Worm (Caenorhabditis elegans): ENCODE measurements around the gene wrt-5.

DNA sequence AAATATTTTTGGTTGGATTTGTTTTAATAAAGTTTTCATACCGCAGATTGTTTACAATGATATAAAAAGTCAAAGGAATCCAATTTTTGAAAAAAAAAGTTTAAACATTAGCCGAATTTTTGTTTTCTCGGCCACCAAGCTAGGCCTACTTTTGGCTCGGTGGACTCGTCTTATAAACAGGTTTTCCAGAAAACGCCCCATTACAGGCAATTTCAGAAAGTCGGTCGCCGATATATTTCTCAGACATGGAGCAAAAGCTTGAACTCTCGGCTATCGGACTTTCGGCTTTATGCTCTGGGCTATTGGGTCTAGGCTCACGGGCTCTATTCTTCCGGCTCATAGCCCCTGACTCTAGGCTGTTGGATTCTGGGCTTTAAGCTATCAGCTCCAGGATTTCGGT is 31.7 kb upstream of the wrt-5 start:
- no peak for TF ChIP-seq T22C8.4 (GFP tag; IDR thresholded peaks at IDR 0.05)
- TF ChIP-seq ztf-23 (GFP tag; IDR thresholded peaks at IDR 0.05), result no peak
- no peak for TF ChIP-seq klf-2 (GFP tag; conservative IDR thresholded peaks at IDR 0.05)
- TF ChIP-seq ref-1 (GFP tag; conservative IDR thresholded peaks at IDR 0.05), result no peak
- TF ChIP-seq flt-1 (GFP tag; IDR thresholded peaks at IDR 0.05), result no peak
- no peak for TF ChIP-seq ztf-29 (GFP tag; IDR thresholded peaks at IDR 0.05)

All from whole organism, midembryonic.